Worm (Caenorhabditis elegans) whole organism, L2 larva: ENCODE results near the gene srh-277.

Experiments
- aly-2 ChIP-seq: fragments of 150-350 bp; optimal IDR thresholded peaks from 2 replicates; lab custom pipeline; 2014; ENCODE audit warnings: missing biosample characterization, missing genetic modification characterization
- ama-1 ChIP-seq: fragments of 150-350 bp; optimal IDR thresholded peaks from 2 replicates; lab custom pipeline; 2018; ENCODE audit warnings: inconsistent platforms
- mdl-1 ChIP-seq, 2 experiments: fragments of 150-350 bp in 1 of 2; sonication (generic microtip) in 1 of 2; optimal IDR thresholded peaks; 2 replicates each; lab custom pipeline; 2017; ENCODE audit warnings: missing biosample characterization in 2 of 2, missing genetic modification characterization in 2 of 2
- nhr-11 ChIP-seq: fragments of 150-350 bp; optimal IDR thresholded peaks from 2 replicates; lab custom pipeline; 2014; ENCODE audit warnings: missing biosample characterization, missing genetic modification characterization
- nhr-77 ChIP-seq: fragments of 150-350 bp; optimal IDR thresholded peaks from 2 replicates; lab custom pipeline; 2014; ENCODE audit warnings: missing biosample characterization, missing genetic modification characterization

- TF ChIP-seq nhr-77 (tag; lab: Kevin White, UChicago) (no peak), nhr-11 (tag; lab: Kevin White, UChicago) (no peak), ama-1 (lab: Kevin White, UChicago) (no peak), mdl-1 (tag; optimal IDR thresholded peaks at IDR 0.05; lab: Kevin White, UChicago) (no peak), aly-2 (tag; lab: Kevin White, UChicago) (no peak)
Observed at ce11 chrV:16139529-16139928, 43.5 kb upstream of the srh-277 start, which contains the start of gene clc-11.
